Fruit fly (Drosophila melanogaster): ENCODE data around the gene CG7778.
A peak's percentile ranks its signal among the peaks of the same experiment; 100 is the strongest.

dm6 chr2L:8302766-8303479, 43.5 kb upstream of the CG7778 start, which contains the start of the genes wol and Scgalpha:
- no peak for TF ChIP-seq CG6254 (GFP tag; optimal IDR thresholded peaks at IDR 0.05)
- no peak for TF ChIP-seq lilli (GFP tag; optimal IDR thresholded peaks at IDR 0.05)
- no peak for TF ChIP-seq CG6813 (GFP tag; optimal IDR thresholded peaks at IDR 0.05)
- TF ChIP-seq PHDP (tag; optimal IDR thresholded peaks at IDR 0.05), result no peak
- no peak for TF ChIP-seq kah (GFP tag; optimal IDR thresholded peaks at IDR 0.05)
- TF ChIP-seq TFAM (GFP tag; optimal IDR thresholded peaks at IDR 0.05), result no peak
- no peak for TF ChIP-seq Gug (GFP tag; IDR thresholded peaks at IDR 0.05)
- no peak for TF ChIP-seq Dfd (GFP tag; optimal IDR thresholded peaks at IDR 0.05)
- no peak for TF ChIP-seq Xrp1 (GFP tag; IDR thresholded peaks at IDR 0.05)
- no peak for TF ChIP-seq CkIIα-i1 (GFP tag; IDR thresholded peaks at IDR 0.05)
- TF ChIP-seq CG12236 (GFP tag; optimal IDR thresholded peaks at IDR 0.05), result no peak
- peak; percentile 16 for TF ChIP-seq HmgZ (tag; optimal IDR thresholded peaks at IDR 0.05)
- no peak for TF ChIP-seq gsb-n (tag; optimal IDR thresholded peaks at IDR 0.05)
- peak; percentile 74 for TF ChIP-seq ewg (GFP tag; optimal IDR thresholded peaks at IDR 0.05)

All from whole organism, embryonic.